Worm (Caenorhabditis elegans) whole organism, L4/young adult: Measurements from ENCODE around the gene B0035.21.
"Not testable (repeated sequence)": the region's sequence is repeated elsewhere in the genome, so short reads cannot be mapped to it uniquely, and the experiment has no call there.

ENCODE experiments used
- W03F9.2 ChIP-seq: fragments of 150-350 bp; optimal IDR thresholded peaks from 2 replicates; lab custom pipeline; 2014; ENCODE audit warnings: missing biosample characterization, missing genetic modification characterization
- dao-5 ChIP-seq: sonication (generic microtip); optimal IDR thresholded peaks from 2 replicates; lab custom pipeline; 2016; ENCODE audit warnings: missing genotype, missing genetic modification characterization, moderate library complexity, missing compliant biosample characterization
- him-1 ChIP-seq: sonication (generic microtip); optimal IDR thresholded peaks from 2 replicates; lab custom pipeline; 2016; ENCODE audit warnings: missing genotype, missing genetic modification reagents, missing genetic modification characterization, missing compliant biosample characterization

Gene B0035.21

ce11 chrIV:11314885-11315284 is 12.2 kb upstream of the B0035.21 start, which contains the start of the genes B0035.3, B0035.22 and pfd-4:
Gene B0035.3 (minus strand): TSS chrIV:11314998.
Gene B0035.22 (plus strand): TSS chrIV:11315153.
Gene pfd-4 (plus strand): TSS chrIV:11315207.
- TF ChIP-seq W03F9.2 (tag; lab: Kevin White, UChicago) = peak; percentile 81
- no peak for TF ChIP-seq him-1 (tag; lab: Kevin White, UChicago)

ce11 chrIV:11315688-11316087 is 11.4 kb upstream of the B0035.21 start:
- TF ChIP-seq him-1 (tag; lab: Kevin White, UChicago) (no peak), W03F9.2 (tag; lab: Kevin White, UChicago) (no peak), dao-5 (tag; lab: Kevin White, UChicago) (no peak)

- TF ChIP-seq W03F9.2 (tag; lab: Kevin White, UChicago) = no peak
- no peak for TF ChIP-seq him-1 (tag; lab: Kevin White, UChicago)
- no peak for TF ChIP-seq dao-5 (tag; lab: Kevin White, UChicago)
Measured at ce11 chrIV:11316106-11316505, 11.0 kb upstream of the B0035.21 start.

- TF ChIP-seq W03F9.2 (tag; lab: Kevin White, UChicago) (no peak), him-1 (tag; lab: Kevin White, UChicago) (no peak), dao-5 (tag; lab: Kevin White, UChicago) (no peak)
Measured at ce11 chrIV:11316640-11317039, 10.4 kb upstream of the B0035.21 start.

- TF ChIP-seq dao-5 (tag; lab: Kevin White, UChicago) = no peak
- no peak for TF ChIP-seq W03F9.2 (tag; lab: Kevin White, UChicago)
- no peak for TF ChIP-seq him-1 (tag; lab: Kevin White, UChicago)
Measured at ce11 chrIV:11317119-11317518, 9.9 kb upstream of the B0035.21 start, which contains the start of gene gspd-1. Gene gspd-1 (plus strand): TSS chrIV:11317419.

ce11 chrIV:11319884-11320362 is 7.1 kb upstream of the B0035.21 start, which contains the start of gene B0035.18:
Gene B0035.18 (plus strand): TSS chrIV:11320312.
- TF ChIP-seq W03F9.2 (tag; lab: Kevin White, UChicago) (no peak), dao-5 (tag; lab: Kevin White, UChicago) (no peak), him-1 (tag; lab: Kevin White, UChicago) (no peak)

- TF ChIP-seq W03F9.2 (tag; lab: Kevin White, UChicago) (no peak), dao-5 (tag; lab: Kevin White, UChicago) (no peak)
Measured at ce11 chrIV:11320500-11320899, 6.6 kb upstream of the B0035.21 start, which contains the start of gene edg-1. Gene edg-1 (plus strand): TSS chrIV:11320800.

- TF ChIP-seq W03F9.2 (tag; lab: Kevin White, UChicago) = no peak
- TF ChIP-seq dao-5 (tag; lab: Kevin White, UChicago) = no peak
- TF ChIP-seq him-1 (tag; lab: Kevin White, UChicago) = no peak
Measured at ce11 chrIV:11323666-11324065, 3.4 kb upstream of the B0035.21 start.

ce11 chrIV:11324741-11325140 is 2.3 kb upstream of the B0035.21 start, which contains the start of gene his-48:
Gene his-48 (plus strand): TSS chrIV:11324745.
- not testable (repeated sequence) for TF ChIP-seq dao-5, him-1, W03F9.2 (tag; lab: Kevin White, UChicago)

- TF ChIP-seq W03F9.2 (tag; lab: Kevin White, UChicago) (no peak), dao-5 (tag; lab: Kevin White, UChicago) (no peak), him-1 (tag; lab: Kevin White, UChicago) (no peak)
Measured at ce11 chrIV:11329269-11329668, 2.2 kb downstream of the B0035.21 start, which contains the start of gene leo-1. Gene leo-1 (minus strand): TSS chrIV:11329369.

- TF ChIP-seq W03F9.2 (tag; lab: Kevin White, UChicago) (no peak), dao-5 (tag; lab: Kevin White, UChicago) (no peak), him-1 (tag; lab: Kevin White, UChicago) (no peak)
Measured at ce11 chrIV:11332751-11333150, 5.7 kb downstream of the B0035.21 start, which contains the start of gene sart-3. Gene sart-3 (minus strand): TSS chrIV:11332969.

ce11 chrIV:11336180-11336579 is 9.1 kb downstream of the B0035.21 start:
- TF ChIP-seq W03F9.2 (tag; lab: Kevin White, UChicago) (no peak), him-1 (tag; lab: Kevin White, UChicago) (no peak), dao-5 (tag; lab: Kevin White, UChicago) (no peak)

- no peak for TF ChIP-seq dao-5 (tag; lab: Kevin White, UChicago)
- no peak for TF ChIP-seq him-1 (tag; lab: Kevin White, UChicago)
- peak; percentile 51 for TF ChIP-seq W03F9.2 (tag; lab: Kevin White, UChicago)
Measured at ce11 chrIV:11337021-11337420, 10.0 kb downstream of the B0035.21 start, which contains the start of gene F54E12.2. Gene F54E12.2 (minus strand): TSS chrIV:11337184.
